Worm (Caenorhabditis elegans) whole organism, late embryonic: ENCODE results near the gene R02F11.11.
A peak's percentile ranks its signal among the peaks of the same experiment; 100 is the strongest.

Experiments used
- C08G9.2 ChIP-seq: sonication (generic microtip); optimal IDR thresholded peaks from 2 replicates; lab custom pipeline; 2016; ENCODE audit warnings: mild to moderate bottlenecking, missing genetic modification characterization, moderate library complexity, missing compliant biosample characterization
- C38D4.7 ChIP-seq: fragments of 200-800 bp; sonication (Bioruptor generic); optimal IDR thresholded peaks from 2 replicates; lab custom pipeline; 2018; ENCODE audit warnings: mild to moderate bottlenecking, missing genetic modification characterization, moderate library complexity, missing compliant biosample characterization
- K09A11.1 ChIP-seq: sonication (generic microtip); optimal IDR thresholded peaks from 2 replicates; lab custom pipeline; 2017; ENCODE audit warnings: antibody characterized with exemption, mild to moderate bottlenecking, missing genetic modification characterization, missing compliant biosample characterization; ENCODE audit not compliant: insufficient read depth
- T23F11.4 ChIP-seq: fragments of 200-800 bp; sonication (Bioruptor generic); optimal IDR thresholded peaks from 2 replicates; lab custom pipeline; 2018; ENCODE audit warnings: mild to moderate bottlenecking, missing genetic modification characterization, missing compliant biosample characterization
- ahr-1 ChIP-seq: sonication (generic microtip); optimal IDR thresholded peaks from 2 replicates; lab custom pipeline; 2016; ENCODE audit warnings: missing genetic modification characterization, missing compliant biosample characterization
- ceh-18 ChIP-seq: sonication (generic microtip); optimal IDR thresholded peaks from 2 replicates; lab custom pipeline; 2016; ENCODE audit warnings: missing genetic modification characterization, missing compliant biosample characterization
- ceh-30 ChIP-seq: fragments of 150-350 bp; optimal IDR thresholded peaks from 2 replicates; lab custom pipeline; 2014; ENCODE audit warnings: missing biosample characterization, missing genetic modification characterization
- ceh-31 ChIP-seq: sonication (generic microtip); optimal IDR thresholded peaks from 2 replicates; lab custom pipeline; 2016; ENCODE audit warnings: missing genetic modification characterization, missing compliant biosample characterization
- ceh-34 ChIP-seq: sonication (generic microtip); optimal IDR thresholded peaks from 2 replicates; lab custom pipeline; 2016; ENCODE audit warnings: mild to moderate bottlenecking, missing genetic modification characterization, missing compliant biosample characterization
- ceh-45 ChIP-seq: fragments of 200-800 bp; sonication (Bioruptor generic); IDR thresholded peaks from 2 replicates; pipeline ENCODE4 v1.3.6; 2022; ENCODE audit warnings: missing genetic modification reagents, missing genetic modification characterization, missing compliant biosample characterization
- ceh-48 ChIP-seq: sonication (generic microtip); optimal IDR thresholded peaks from 2 replicates; lab custom pipeline; 2016; ENCODE audit warnings: missing genetic modification characterization, inconsistent platforms, missing compliant biosample characterization
- ceh-6 ChIP-seq: fragments of 200-800 bp; sonication (Bioruptor generic); optimal IDR thresholded peaks from 2 replicates; lab custom pipeline; 2018; ENCODE audit warnings: mild to moderate bottlenecking, missing genetic modification characterization, missing compliant biosample characterization
- dve-1 ChIP-seq: sonication (generic microtip); optimal IDR thresholded peaks from 2 replicates; lab custom pipeline; 2017; ENCODE audit warnings: antibody characterized with exemption, mild to moderate bottlenecking, missing genetic modification characterization, missing compliant biosample characterization
- elt-2 ChIP-seq: sonication (generic microtip); optimal IDR thresholded peaks from 2 replicates; lab custom pipeline; 2016; ENCODE audit warnings: missing genetic modification reagents, missing genetic modification characterization, missing compliant biosample characterization
- ets-4 ChIP-seq: sonication (generic microtip); optimal IDR thresholded peaks from 2 replicates; lab custom pipeline; 2016; ENCODE audit warnings: missing genetic modification characterization, missing compliant biosample characterization
- eyg-1 ChIP-seq: sonication (generic microtip); optimal IDR thresholded peaks from 2 replicates; lab custom pipeline; 2016; ENCODE audit warnings: missing genotype, missing genetic modification characterization, missing compliant biosample characterization
- fkh-10 ChIP-seq: fragments of 150-350 bp; optimal IDR thresholded peaks from 2 replicates; lab custom pipeline; 2014; ENCODE audit warnings: missing biosample characterization, missing genetic modification reagents, missing genetic modification characterization
- gmeb-2 ChIP-seq: sonication (generic microtip); optimal IDR thresholded peaks from 2 replicates; lab custom pipeline; 2016; ENCODE audit warnings: missing genetic modification characterization, inconsistent platforms, missing compliant biosample characterization
- hlh-15 ChIP-seq: sonication (generic microtip); optimal IDR thresholded peaks from 2 replicates; lab custom pipeline; 2016; ENCODE audit warnings: missing genetic modification characterization, missing compliant biosample characterization
- hlh-30 ChIP-seq: sonication (generic microtip); optimal IDR thresholded peaks from 2 replicates; lab custom pipeline; 2017; ENCODE audit warnings: antibody characterized with exemption, missing genetic modification characterization, missing compliant biosample characterization; ENCODE audit not compliant: insufficient read depth
- nfya-1 ChIP-seq: sonication (generic microtip); optimal IDR thresholded peaks from 2 replicates; lab custom pipeline; 2017; ENCODE audit warnings: missing genetic modification characterization, mild to moderate bottlenecking, missing compliant biosample characterization, antibody characterized with exemption, moderate library complexity
- nhr-232 ChIP-seq: sonication (generic microtip); optimal IDR thresholded peaks from 2 replicates; lab custom pipeline; 2016; ENCODE audit warnings: missing genetic modification characterization, missing compliant biosample characterization
- npax-4 ChIP-seq: sonication (generic microtip); optimal IDR thresholded peaks from 2 replicates; lab custom pipeline; 2016; ENCODE audit warnings: missing genetic modification characterization, missing compliant biosample characterization
- pag-3 ChIP-seq: sonication (generic microtip); optimal IDR thresholded peaks from 2 replicates; lab custom pipeline; 2016; ENCODE audit warnings: missing compliant biosample characterization, missing genetic modification characterization, borderline replicate concordance
- pat-9 ChIP-seq: fragments of 200-800 bp; sonication (Bioruptor generic); optimal IDR thresholded peaks from 2 replicates; lab custom pipeline; 2018; ENCODE audit warnings: mild to moderate bottlenecking, missing genetic modification characterization, moderate library complexity, missing compliant biosample characterization
- pha-2 ChIP-seq: sonication (generic microtip); optimal IDR thresholded peaks from 2 replicates; lab custom pipeline; 2017; ENCODE audit warnings: mild to moderate bottlenecking, missing genetic modification characterization, missing compliant biosample characterization
- pha-4 ChIP-seq: fragments of 150-350 bp; optimal IDR thresholded peaks from 2 replicates; lab custom pipeline; 2018; ENCODE audit warnings: missing biosample characterization, missing genetic modification reagents, missing genetic modification characterization
- pqm-1 ChIP-seq: sonication (generic microtip); optimal IDR thresholded peaks from 2 replicates; lab custom pipeline; 2016; ENCODE audit warnings: missing genetic modification characterization, missing compliant biosample characterization
- rnt-1 ChIP-seq: sonication (generic microtip); optimal IDR thresholded peaks from 2 replicates; lab custom pipeline; 2016; ENCODE audit warnings: missing genetic modification characterization, missing compliant biosample characterization
- sox-4 ChIP-seq: sonication (generic microtip); optimal IDR thresholded peaks from 2 replicates; lab custom pipeline; 2017; ENCODE audit warnings: mild to moderate bottlenecking, missing genetic modification characterization, inconsistent platforms, missing compliant biosample characterization
- syd-9 ChIP-seq: sonication (generic microtip); optimal IDR thresholded peaks from 2 replicates; lab custom pipeline; 2016; ENCODE audit warnings: mild to moderate bottlenecking, missing genetic modification characterization, moderate library complexity, missing compliant biosample characterization
- ttx-3 ChIP-seq: sonication (generic microtip); optimal IDR thresholded peaks from 2 replicates; lab custom pipeline; 2016; ENCODE audit warnings: missing genetic modification reagents, missing genetic modification characterization, missing compliant biosample characterization
- unc-3 ChIP-seq, 2 experiments: fragments of 200-800 bp in 1 of 2; sonication (Bioruptor generic) in 1 of 2; sonication (generic microtip) in 1 of 2; conservative IDR thresholded peaks in 1 of 2; optimal IDR thresholded peaks in 1 of 2; 2 replicates each; pipeline versions ENCODE4 v1.3.6 to Lab custom; 2016 to 2022; ENCODE audit warnings: missing compliant biosample characterization in 2 of 2, missing genetic modification characterization in 2 of 2, missing genetic modification reagents in 1 of 2
- unc-55 ChIP-seq: sonication (generic microtip); optimal IDR thresholded peaks from 2 replicates; lab custom pipeline; 2017; ENCODE audit warnings: missing biosample characterization, missing genetic modification reagents, missing genetic modification characterization
- zip-5 ChIP-seq: sonication (generic microtip); optimal IDR thresholded peaks from 2 replicates; lab custom pipeline; 2016; ENCODE audit warnings: missing genetic modification characterization, missing compliant biosample characterization
- ztf-16 ChIP-seq: sonication (generic microtip); optimal IDR thresholded peaks from 2 replicates; lab custom pipeline; 2017; ENCODE audit warnings: missing genetic modification characterization, missing compliant biosample characterization

Gene R02F11.11

DNA sequence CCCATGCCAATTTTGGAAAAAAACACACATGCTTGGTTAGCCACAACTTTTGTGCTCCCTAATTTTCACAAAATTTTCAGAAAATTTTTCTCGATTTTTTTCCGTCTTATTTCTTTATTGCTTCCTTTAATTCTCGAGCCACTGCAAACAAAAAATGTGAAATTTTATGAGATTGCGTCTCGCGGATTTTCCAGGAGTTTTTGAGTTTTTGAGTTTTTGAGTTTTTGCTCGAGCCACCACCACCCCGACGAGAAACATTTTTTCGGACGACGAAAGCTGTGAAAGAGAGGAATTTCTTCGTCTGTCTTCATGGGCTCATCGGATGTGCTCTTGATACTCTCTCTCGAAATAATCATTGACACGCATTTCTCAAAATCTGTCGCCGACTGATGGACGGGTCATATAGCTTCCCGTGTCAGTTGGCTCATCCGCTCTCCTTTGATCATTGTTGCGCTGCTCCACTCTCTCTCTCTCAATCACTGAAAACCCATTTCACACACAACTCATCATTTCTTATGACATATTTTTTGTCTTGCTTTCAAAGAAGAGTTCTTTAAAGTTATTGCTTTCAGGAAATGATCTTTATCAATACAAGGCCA, 14.2 kb upstream of the R02F11.11 start, which contains the start of gene C18G1.1:
C18G1.1 (plus strand) TSS at position 573 of the 599 bp plus-strand sequence.
- TF ChIP-seq ceh-18 (tag; lab: Kevin White, UChicago) (peak; percentile 66), ets-4 (no peak), rnt-1 (peak; percentile 44), gmeb-2 (tag; lab: Kevin White, UChicago) (no peak), unc-55 (GFP tag; lab: Kevin White, UChicago) (peak; percentile 92), dve-1 (no peak)
- TF ChIP-seq, all 69 proteins: peak for 3

ce11 chrV:4783313-4783712, 8.4 kb upstream of the R02F11.11 start, which contains the start of gene Y60C6A.1:
Gene Y60C6A.1, plus strand, starts transcription at chrV:4783613.
- no peak for TF ChIP-seq pag-3 (tag; lab: Kevin White, UChicago)
- TF ChIP-seq C08G9.2 (tag; lab: Kevin White, UChicago) = no peak
- TF ChIP-seq sox-4 = no peak
- no peak for TF ChIP-seq C38D4.7
- TF ChIP-seq ztf-16 (tag; lab: Kevin White, UChicago) = no peak
- TF ChIP-seq syd-9 (tag; lab: Kevin White, UChicago) = no peak
- no peak for TF ChIP-seq pha-2

ce11 chrV:4785333-4785852, 6.3 kb upstream of the R02F11.11 start, which contains the start of the genes Y60C6A.2 and Y60C6A.3:
Gene Y60C6A.2, minus strand, starts transcription at chrV:4785433.
Gene Y60C6A.3, plus strand, starts transcription at chrV:4785802.
- no peak for TF ChIP-seq pha-4 (tag; lab: Kevin White, UChicago)
- no peak for TF ChIP-seq ceh-30 (tag; lab: Kevin White, UChicago)
- TF ChIP-seq pqm-1 = no peak
- TF ChIP-seq unc-3 (GFP tag; conservative IDR thresholded peaks at IDR 0.05; lab: Robert Waterston, UW) = no peak
- no peak for TF ChIP-seq unc-3 (tag; optimal IDR thresholded peaks at IDR 0.05; lab: Kevin White, UChicago)
- no peak for TF ChIP-seq ceh-31
- TF ChIP-seq ets-4 = no peak
- TF ChIP-seq fkh-10 = no peak
- no peak for TF ChIP-seq elt-2 (tag; lab: Kevin White, UChicago)
- no peak for TF ChIP-seq ahr-1 (tag; lab: Kevin White, UChicago)
- TF ChIP-seq hlh-30 (tag; lab: Kevin White, UChicago) = no peak
- no peak for TF ChIP-seq eyg-1 (tag; lab: Kevin White, UChicago)
- TF ChIP-seq, all 69 proteins: peak for 0

ce11 chrV:4787166-4787565, 4.5 kb upstream of the R02F11.11 start, which contains the start of gene R02F11.9:
Gene R02F11.9, plus strand, starts transcription at chrV:4787466.
- TF ChIP-seq npax-4 (tag; lab: Kevin White, UChicago) = no peak
- no peak for TF ChIP-seq ceh-48 (tag; lab: Kevin White, UChicago)
- TF ChIP-seq hlh-30 (tag; lab: Kevin White, UChicago) = no peak
- no peak for TF ChIP-seq nfya-1 (tag; lab: Kevin White, UChicago)
- no peak for TF ChIP-seq ceh-18 (tag; lab: Kevin White, UChicago)
- TF ChIP-seq pat-9 (tag; lab: Kevin White, UChicago) = no peak
- TF ChIP-seq ceh-34 = no peak
- TF ChIP-seq K09A11.1 (tag; lab: Kevin White, UChicago) = no peak
- TF ChIP-seq ceh-6 (GFP tag; lab: Kevin White, UChicago) = no peak
- no peak for TF ChIP-seq ceh-45 (GFP tag; lab: Robert Waterston, UW)
- no peak for TF ChIP-seq pha-2
- no peak for TF ChIP-seq T23F11.4 (GFP tag; lab: Kevin White, UChicago)
- no peak for TF ChIP-seq ceh-31
- no peak for TF ChIP-seq hlh-15 (tag; lab: Kevin White, UChicago)
- no peak for TF ChIP-seq zip-5 (tag; lab: Kevin White, UChicago)
- no peak for TF ChIP-seq ttx-3 (tag; lab: Kevin White, UChicago)
- no peak for TF ChIP-seq nhr-232 (tag; lab: Kevin White, UChicago)
- TF ChIP-seq C08G9.2 (tag; lab: Kevin White, UChicago) = no peak
